Worm (Caenorhabditis elegans) whole organism, L4/young adult: ENCODE measurements around the gene ech-8.
A peak's percentile ranks its signal among the peaks of the same experiment; 100 is the strongest.

Experiments used
- W03F9.2 ChIP-seq: fragments of 150-350 bp; optimal IDR thresholded peaks from 2 replicates; lab custom pipeline; 2014; ENCODE audit warnings: missing biosample characterization, missing genetic modification characterization
- dao-5 ChIP-seq: sonication (generic microtip); optimal IDR thresholded peaks from 2 replicates; lab custom pipeline; 2016; ENCODE audit warnings: missing genotype, missing genetic modification characterization, moderate library complexity, missing compliant biosample characterization
- him-1 ChIP-seq: sonication (generic microtip); optimal IDR thresholded peaks from 2 replicates; lab custom pipeline; 2016; ENCODE audit warnings: missing genotype, missing genetic modification reagents, missing genetic modification characterization, missing compliant biosample characterization

Gene ech-8

ce11 chrIV:10261061-10261460 is 22.1 kb upstream of the ech-8 start:
- no peak for TF ChIP-seq him-1 (tag; lab: Kevin White, UChicago)
- TF ChIP-seq dao-5 (tag; lab: Kevin White, UChicago): no peak
- TF ChIP-seq W03F9.2 (tag; lab: Kevin White, UChicago): no peak

- TF ChIP-seq W03F9.2 (tag; lab: Kevin White, UChicago) (no peak), him-1 (tag; lab: Kevin White, UChicago) (no peak), dao-5 (tag; lab: Kevin White, UChicago) (no peak)
Measured at ce11 chrIV:10259557-10259956, 20.6 kb upstream of the ech-8 start, which contains the start of gene F01G10.9. TSS of gene F01G10.9 (minus strand) at chrIV:10259657.

ce11 chrIV:10252886-10253639 is 14.1 kb upstream of the ech-8 start:
- no peak for TF ChIP-seq him-1 (tag; lab: Kevin White, UChicago)
- TF ChIP-seq W03F9.2 (tag; lab: Kevin White, UChicago): no peak

ce11 chrIV:10252350-10252792 is 13.4 kb upstream of the ech-8 start:
- TF ChIP-seq him-1 (tag; lab: Kevin White, UChicago) (peak; percentile 83), W03F9.2 (tag; lab: Kevin White, UChicago) (peak; percentile 69), dao-5 (tag; lab: Kevin White, UChicago) (no peak)

- no peak for TF ChIP-seq W03F9.2 (tag; lab: Kevin White, UChicago)
- TF ChIP-seq him-1 (tag; lab: Kevin White, UChicago): no peak
- TF ChIP-seq dao-5 (tag; lab: Kevin White, UChicago): no peak
Measured at ce11 chrIV:10251764-10252163, 12.8 kb upstream of the ech-8 start.

ce11 chrIV:10251261-10251660 is 12.3 kb upstream of the ech-8 start:
- TF ChIP-seq dao-5 (tag; lab: Kevin White, UChicago): no peak
- no peak for TF ChIP-seq W03F9.2 (tag; lab: Kevin White, UChicago)
- no peak for TF ChIP-seq him-1 (tag; lab: Kevin White, UChicago)

ce11 chrIV:10250577-10251075 is 11.7 kb upstream of the ech-8 start, which contains the start of gene daf-14:
TSS of gene daf-14 (plus strand) at chrIV:10250627.
- no peak for TF ChIP-seq dao-5 (tag; lab: Kevin White, UChicago)
- TF ChIP-seq W03F9.2 (tag; lab: Kevin White, UChicago): no peak
- TF ChIP-seq him-1 (tag; lab: Kevin White, UChicago): no peak

- TF ChIP-seq him-1 (tag; lab: Kevin White, UChicago) (no peak), dao-5 (tag; lab: Kevin White, UChicago) (no peak), W03F9.2 (tag; lab: Kevin White, UChicago) (no peak)
Measured at ce11 chrIV:10245666-10246210, 6.8 kb upstream of the ech-8 start, which contains the start of gene F01G10.10. TSS of gene F01G10.10 (plus strand) at chrIV:10246160.

- TF ChIP-seq dao-5 (tag; lab: Kevin White, UChicago): no peak
Measured at ce11 chrIV:10243276-10243675, 4.3 kb upstream of the ech-8 start, which contains the start of gene tkt-1. TSS of gene tkt-1 (plus strand) at chrIV:10243612.

- TF ChIP-seq him-1 (tag; lab: Kevin White, UChicago): no peak
- no peak for TF ChIP-seq W03F9.2 (tag; lab: Kevin White, UChicago)
- no peak for TF ChIP-seq dao-5 (tag; lab: Kevin White, UChicago)
Measured at ce11 chrIV:10242458-10243123, 3.6 kb upstream of the ech-8 start.

ce11 chrIV:10241659-10242058 is 2.7 kb upstream of the ech-8 start, which contains the start of gene lipl-7:
TSS of gene lipl-7 (minus strand) at chrIV:10241823.
- TF ChIP-seq dao-5 (tag; lab: Kevin White, UChicago) (no peak), him-1 (tag; lab: Kevin White, UChicago) (no peak), W03F9.2 (tag; lab: Kevin White, UChicago) (no peak)

- TF ChIP-seq W03F9.2 (tag; lab: Kevin White, UChicago): no peak
- no peak for TF ChIP-seq him-1 (tag; lab: Kevin White, UChicago)
- no peak for TF ChIP-seq dao-5 (tag; lab: Kevin White, UChicago)
Measured at ce11 chrIV:10236106-10236505, 2.9 kb downstream of the ech-8 start.

- no peak for TF ChIP-seq dao-5 (tag; lab: Kevin White, UChicago)
- TF ChIP-seq him-1 (tag; lab: Kevin White, UChicago): no peak
- no peak for TF ChIP-seq W03F9.2 (tag; lab: Kevin White, UChicago)
Measured at ce11 chrIV:10235279-10235829, 3.6 kb downstream of the ech-8 start, which contains the start of gene ech-9. TSS of gene ech-9 (minus strand) at chrIV:10235329.
